Worm (Caenorhabditis elegans): ENCODE results near the gene F55C12.6.
A peak's percentile ranks its signal among the peaks of the same experiment; 100 is the strongest.

The F55C12.6 gene

DNA sequence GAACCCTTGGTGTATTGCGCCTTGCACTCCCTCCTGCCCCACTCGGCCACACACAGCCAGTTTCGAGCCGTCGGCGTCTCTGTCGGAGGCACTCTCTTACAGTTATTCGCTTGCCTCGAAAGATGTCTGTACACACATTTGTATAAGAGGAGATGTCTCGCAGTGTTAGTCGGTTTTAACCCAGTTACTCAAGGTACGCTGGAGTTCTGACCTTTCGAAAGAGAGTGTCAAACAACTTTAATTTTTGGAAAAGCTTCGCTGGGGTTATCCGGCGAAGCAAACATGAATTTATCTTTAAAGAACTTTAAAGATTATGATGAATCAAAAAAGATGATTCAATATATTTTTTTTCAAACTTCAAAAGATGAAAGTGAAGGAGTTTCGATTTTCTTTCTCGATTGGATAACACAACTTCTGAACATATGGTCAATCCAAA is 31.2 kb downstream of the F55C12.6 start (continued):
- peak; percentile 100 for TF ChIP-seq ama-1 (optimal IDR thresholded peaks at IDR 0.05)
- TF ChIP-seq unc-86 (tag; optimal IDR thresholded peaks at IDR 0.05), result peak; percentile 83
- peak; percentile 66 for TF ChIP-seq che-1 (tag; optimal IDR thresholded peaks at IDR 0.05)
- peak; percentile 87 for TF ChIP-seq ref-2 (tag; optimal IDR thresholded peaks at IDR 0.05)
- TF ChIP-seq sox-4 (tag; optimal IDR thresholded peaks at IDR 0.05), result peak; percentile 81
- TF ChIP-seq nfya-1 (tag; optimal IDR thresholded peaks at IDR 0.05), result peak; percentile 92
- TF ChIP-seq ceh-22 (tag; optimal IDR thresholded peaks at IDR 0.05), result peak; percentile 65
- TF ChIP-seq pha-2 (tag; optimal IDR thresholded peaks at IDR 0.05), result peak; percentile 82
- peak; percentile 53; the same call in 1 of the 2 replicates for TF ChIP-seq unc-3 (GFP tag; conservative IDR thresholded peaks at IDR 0.05)
- peak; percentile 85 for TF ChIP-seq unc-3 (tag; optimal IDR thresholded peaks at IDR 0.05)
- TF ChIP-seq nhr-11 (tag; optimal IDR thresholded peaks at IDR 0.05), result peak; percentile 58
- TF ChIP-seq hlh-30 (tag; optimal IDR thresholded peaks at IDR 0.05; ENCODE audit: insufficient read depth), result peak; percentile 60
- TF ChIP-seq ztf-16 (tag; optimal IDR thresholded peaks at IDR 0.05), result peak; percentile 83
- no peak for TF ChIP-seq pha-4 (tag; optimal IDR thresholded peaks at IDR 0.05)
- peak; percentile 59 for TF ChIP-seq C38D4.7 (GFP tag; optimal IDR thresholded peaks at IDR 0.05)
- TF ChIP-seq ceh-31 (tag; optimal IDR thresholded peaks at IDR 0.05), result peak; percentile 95
- TF ChIP-seq ceh-34 (tag; optimal IDR thresholded peaks at IDR 0.05), result peak; percentile 92

DNA sequence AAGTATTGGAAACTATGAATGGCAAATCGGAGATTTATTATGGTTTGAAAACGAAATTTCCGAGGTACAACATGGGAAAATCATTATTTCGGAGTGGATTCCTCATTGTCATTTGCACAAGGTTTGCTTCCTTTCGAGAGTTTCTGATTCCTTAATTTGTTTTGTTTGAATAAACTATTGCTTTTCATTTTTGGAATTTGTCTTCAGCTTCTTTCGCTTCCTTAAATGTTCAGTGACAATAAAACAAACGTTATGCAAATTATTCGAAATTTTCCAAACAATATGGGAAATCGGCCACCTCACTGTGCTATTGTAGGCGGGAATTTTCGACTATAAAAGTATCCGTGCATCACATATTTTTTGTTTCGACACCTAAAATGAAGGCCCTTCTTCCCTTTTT is 34.1 kb downstream of the F55C12.6 start, which contains the start of gene nep-25:
TSS of gene nep-25 (plus strand) at position 375 of the 400 bp plus-strand sequence.
- TF ChIP-seq nhr-11 (tag; optimal IDR thresholded peaks at IDR 0.05) (no peak), ztf-16 (tag; optimal IDR thresholded peaks at IDR 0.05) (no peak), ttx-3 (tag; optimal IDR thresholded peaks at IDR 0.05) (no peak), pax-1 (tag; optimal IDR thresholded peaks at IDR 0.05) (no peak), madf-2 (tag; optimal IDR thresholded peaks at IDR 0.05) (no peak)

DNA sequence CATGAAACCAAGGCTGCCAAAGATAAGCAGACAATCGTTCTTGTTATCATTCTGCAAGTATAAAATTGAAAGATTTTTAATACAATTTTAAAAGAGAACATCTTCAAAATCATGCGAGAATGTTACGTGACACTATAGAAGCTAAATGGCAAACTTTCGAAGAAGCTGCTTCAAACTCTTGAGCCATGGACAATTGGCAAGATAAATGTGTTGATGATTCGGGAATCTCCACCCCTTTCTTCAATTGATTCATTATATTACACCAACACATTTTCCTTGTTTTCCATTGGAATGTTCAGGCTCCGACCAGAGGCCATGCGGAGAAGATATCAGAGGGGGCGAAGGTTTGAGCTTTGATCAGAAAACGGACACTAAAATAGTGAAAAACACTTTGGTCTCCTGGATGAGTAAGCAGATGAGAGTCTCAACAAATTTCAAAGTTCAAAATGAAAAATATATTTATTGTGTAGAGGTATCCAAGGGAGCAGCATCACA is 34.9 kb downstream of the F55C12.6 start, which contains the start of gene lec-5:
TSS of gene lec-5 (minus strand) at position 51 of the 495 bp plus-strand sequence.
- TF ChIP-seq rnt-1 (tag; optimal IDR thresholded peaks at IDR 0.05) (peak; percentile 54), ceh-18 (tag; optimal IDR thresholded peaks at IDR 0.05) (peak; percentile 68), T23F11.4 (GFP tag; optimal IDR thresholded peaks at IDR 0.05) (no peak)

DNA sequence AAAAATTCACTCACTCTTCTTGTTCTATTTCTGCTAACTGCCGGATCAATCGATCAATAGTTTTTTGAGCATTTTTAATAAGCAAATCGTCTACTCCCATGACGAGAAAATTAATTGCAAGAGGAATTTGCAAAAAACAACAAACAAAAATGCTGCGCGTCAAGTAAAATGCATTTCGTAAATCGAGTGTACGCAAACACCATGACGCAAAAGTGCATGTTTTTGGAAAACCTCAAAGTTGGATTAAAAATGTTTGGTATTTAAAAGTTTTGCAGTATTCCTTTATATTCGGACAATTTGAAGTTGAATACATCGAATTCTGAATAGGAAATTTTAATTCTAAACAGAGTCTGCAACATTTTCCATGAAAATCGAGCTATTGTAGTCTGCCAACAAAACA is 36.7 kb downstream of the F55C12.6 start, which contains the start of gene ZK1248.19:
TSS of gene ZK1248.19 (minus strand) at position 188 of the 400 bp plus-strand sequence.
- no peak for TF ChIP-seq hlh-15 (tag; optimal IDR thresholded peaks at IDR 0.05)
- no peak for TF ChIP-seq ceh-45 (GFP tag; IDR thresholded peaks at IDR 0.05)
- TF ChIP-seq nfya-1 (tag; optimal IDR thresholded peaks at IDR 0.05), result peak; percentile 28

DNA sequence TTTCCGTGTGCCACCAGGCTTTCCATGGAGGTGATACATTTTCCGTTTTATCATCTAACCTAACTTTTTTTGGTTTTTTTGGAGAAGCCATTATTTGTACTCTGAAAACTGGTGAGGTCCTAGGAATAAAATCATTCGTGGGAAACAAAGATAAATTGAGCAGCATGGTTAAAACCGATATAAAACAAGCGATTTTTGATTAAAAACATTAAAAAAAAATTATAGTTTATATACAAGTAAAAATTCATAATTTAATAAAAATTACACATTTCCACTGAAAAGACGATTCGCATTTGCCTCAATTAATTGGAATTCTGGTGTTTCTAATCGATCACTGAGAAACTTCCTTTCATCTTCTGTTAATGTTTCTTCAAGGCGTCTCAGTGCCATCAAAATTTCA is 37.5 kb downstream of the F55C12.6 start, which contains the start of gene ZK1248.15:
TSS of gene ZK1248.15 (minus strand) at position 101 of the 400 bp plus-strand sequence.
- TF ChIP-seq hlh-6 (tag; optimal IDR thresholded peaks at IDR 0.05), result no peak
- TF ChIP-seq ceh-19 (GFP tag; optimal IDR thresholded peaks at IDR 0.05), result no peak
- no peak for TF ChIP-seq fkh-10 (GFP tag; optimal IDR thresholded peaks at IDR 0.05)
- TF ChIP-seq hlh-15 (tag; optimal IDR thresholded peaks at IDR 0.05), result no peak
- TF ChIP-seq ceh-2 (tag; optimal IDR thresholded peaks at IDR 0.05), result no peak
- no peak for TF ChIP-seq rnt-1 (tag; optimal IDR thresholded peaks at IDR 0.05)
- TF ChIP-seq F13H6.1 (tag; optimal IDR thresholded peaks at IDR 0.05), result no peak
- no peak for TF ChIP-seq ceh-24 (tag; optimal IDR thresholded peaks at IDR 0.05)
- TF ChIP-seq ttx-3 (tag; optimal IDR thresholded peaks at IDR 0.05), result no peak
- TF ChIP-seq T23F11.4 (GFP tag; optimal IDR thresholded peaks at IDR 0.05), result no peak
- TF ChIP-seq nfya-1 (tag; optimal IDR thresholded peaks at IDR 0.05), result no peak
- TF ChIP-seq unc-3 (GFP tag; conservative IDR thresholded peaks at IDR 0.05), result no peak
- no peak for TF ChIP-seq unc-3 (tag; optimal IDR thresholded peaks at IDR 0.05)
- no peak for TF ChIP-seq hlh-13 (GFP tag; optimal IDR thresholded peaks at IDR 0.05)
- no peak for TF ChIP-seq pros-1 (tag; optimal IDR thresholded peaks at IDR 0.05)
- no peak for TF ChIP-seq zip-5 (tag; optimal IDR thresholded peaks at IDR 0.05)
- TF ChIP-seq hlh-30 (tag; optimal IDR thresholded peaks at IDR 0.05; ENCODE audit: insufficient read depth), result no peak
- no peak for TF ChIP-seq mec-3 (tag; optimal IDR thresholded peaks at IDR 0.05; ENCODE audit: borderline replicate concordance)
- TF ChIP-seq sox-2 (GFP tag; IDR thresholded peaks at IDR 0.05), result no peak

Measured in whole organism, late embryonic.